Worm (Caenorhabditis elegans): ENCODE data around the gene mak-2.

The mak-2 gene

DNA sequence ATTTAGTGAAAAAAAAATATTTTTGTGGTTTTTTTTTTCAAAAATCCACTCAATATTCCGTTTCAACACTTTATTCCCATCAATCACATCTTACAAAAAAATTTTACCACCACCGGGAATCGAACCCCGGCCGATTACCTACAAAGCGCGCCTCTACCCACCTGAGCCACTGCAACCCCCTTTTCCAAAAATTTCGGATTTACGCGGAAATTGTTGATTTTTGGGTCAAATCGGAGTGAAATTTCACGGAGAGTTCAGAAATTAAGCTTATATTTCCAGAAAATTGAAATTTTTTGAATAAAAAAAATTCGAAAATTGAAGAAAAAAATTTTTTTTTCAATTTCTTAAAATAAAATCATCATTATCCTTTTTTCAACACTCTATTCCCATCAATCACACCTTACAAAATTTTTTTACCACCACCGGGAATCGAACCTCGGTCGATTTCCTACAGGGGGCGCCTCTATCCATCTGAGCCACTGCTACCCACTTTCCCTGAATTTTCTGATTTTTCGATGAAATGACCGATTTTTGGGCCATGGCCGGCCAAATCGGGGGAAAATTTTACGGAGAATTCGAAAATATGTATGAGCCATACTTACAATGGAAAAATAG is 11.9 kb upstream of the mak-2 start:
- TF ChIP-seq fkh-8 (tag; optimal IDR thresholded peaks at IDR 0.05) (no peak), lin-35 (GFP tag; optimal IDR thresholded peaks at IDR 0.05) (no peak), jun-1 (tag; optimal IDR thresholded peaks at IDR 0.05) (no peak), nhr-90 (tag; optimal IDR thresholded peaks at IDR 0.05; ENCODE audit: poor library complexity) (no peak), unc-130 (tag; optimal IDR thresholded peaks at IDR 0.05) (no peak), efl-1 (optimal IDR thresholded peaks at IDR 0.05) (no peak), efl-1 (GFP tag; optimal IDR thresholded peaks at IDR 0.05 in 1 of 2) (peak in 1 of 2 experiments; percentile 28), egl-27 (tag; optimal IDR thresholded peaks at IDR 0.05) (no peak), blmp-1 (tag; optimal IDR thresholded peaks at IDR 0.05) (no peak), nhr-84 (tag; optimal IDR thresholded peaks at IDR 0.05) (no peak), nhr-85 (tag) (peak; percentile 11), Y116A8C.19 (tag; optimal IDR thresholded peaks at IDR 0.05; ENCODE audit: borderline replicate concordance) (no peak), aha-1 (tag; optimal IDR thresholded peaks at IDR 0.05) (no peak), C04F5.9 (tag; optimal IDR thresholded peaks at IDR 0.05) (no peak), hlh-17 (GFP tag; optimal IDR thresholded peaks at IDR 0.05; ENCODE audit: borderline replicate concordance) (no peak), vab-15 (tag; optimal IDR thresholded peaks at IDR 0.05) (no peak), egl-13 (tag; optimal IDR thresholded peaks at IDR 0.05) (no peak), lin-15B (tag; optimal IDR thresholded peaks at IDR 0.05) (no peak)

DNA sequence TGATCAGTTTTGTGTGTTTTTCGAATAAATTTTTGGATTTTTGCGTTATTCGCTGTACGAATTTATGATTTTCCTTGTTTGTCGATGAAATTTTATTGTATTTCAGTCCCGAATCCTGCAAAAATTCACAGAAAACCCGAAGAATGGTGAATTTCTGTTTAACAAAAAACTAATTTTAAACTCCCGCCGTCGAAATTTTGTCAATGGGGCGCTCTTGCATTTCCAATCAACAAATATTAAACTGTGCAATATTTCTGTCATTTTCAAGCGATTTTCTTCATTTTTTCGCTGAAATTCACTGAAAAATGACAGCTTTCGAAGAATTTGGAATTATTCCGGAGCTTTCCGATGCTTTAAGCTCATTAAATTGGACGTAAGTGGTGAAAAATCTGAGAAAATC is 10.5 kb upstream of the mak-2 start, which contains the start of gene Y55F3BR.1:
Gene Y55F3BR.1, plus strand, starts transcription at position 115 of the 400 bp plus-strand sequence.
- TF ChIP-seq nhr-19 (GFP tag; conservative IDR thresholded peaks at IDR 0.05) (peak; percentile 67), ceh-8 (GFP tag; optimal IDR thresholded peaks at IDR 0.05) (no peak), hlh-17 (GFP tag; optimal IDR thresholded peaks at IDR 0.05; ENCODE audit: borderline replicate concordance) (no peak), nhr-237 (tag; optimal IDR thresholded peaks at IDR 0.05) (no peak), lin-15B (tag; optimal IDR thresholded peaks at IDR 0.05) (peak; percentile 77), tbx-2 (tag; optimal IDR thresholded peaks at IDR 0.05) (peak; percentile 62), mep-1 (tag; optimal IDR thresholded peaks at IDR 0.05) (peak; percentile 75), skn-1 (tag; optimal IDR thresholded peaks at IDR 0.05) (peak; percentile 40), lin-39 (tag; optimal IDR thresholded peaks at IDR 0.05) (peak; percentile 51), blmp-1 (tag; optimal IDR thresholded peaks at IDR 0.05) (peak; percentile 47), sup-37 (GFP tag; optimal IDR thresholded peaks at IDR 0.05) (no peak), grh-1 (GFP tag; IDR thresholded peaks at IDR 0.05) (no peak; the same call in 1 of the 2 replicates), pag-3 (tag; optimal IDR thresholded peaks at IDR 0.05; ENCODE audit: borderline replicate concordance, insufficient read depth) (no peak), unc-30 (tag; optimal IDR thresholded peaks at IDR 0.05) (no peak), isw-1 (GFP tag; IDR thresholded peaks at IDR 0.05) (peak; percentile 44; the same call in 1 of the 2 replicates), fkh-8 (tag; optimal IDR thresholded peaks at IDR 0.05) (peak; percentile 43), ceh-88 (GFP tag; IDR thresholded peaks at IDR 0.05) (no peak), mef-2 (tag; optimal IDR thresholded peaks at IDR 0.05) (no peak), F16B12.6 (tag; optimal IDR thresholded peaks at IDR 0.05) (peak; percentile 34), dsc-1 (tag; optimal IDR thresholded peaks at IDR 0.05) (peak; percentile 72), ceh-82 (tag; optimal IDR thresholded peaks at IDR 0.05) (peak; percentile 42 to 80 (median 49)), unc-86 (tag; optimal IDR thresholded peaks at IDR 0.05) (no peak), nhr-84 (tag; optimal IDR thresholded peaks at IDR 0.05) (no peak), unc-130 (tag; optimal IDR thresholded peaks at IDR 0.05) (no peak), fkh-4 (tag; optimal IDR thresholded peaks at IDR 0.05; ENCODE audit: borderline replicate concordance) (peak; percentile 22), hpl-2 (GFP tag; optimal IDR thresholded peaks at IDR 0.05) (no peak), lsy-2 (tag; optimal IDR thresholded peaks at IDR 0.05) (peak; percentile 77 to 85), sptf-1 (tag; optimal IDR thresholded peaks at IDR 0.05) (no peak), ets-5 (GFP tag; IDR thresholded peaks at IDR 0.05) (no peak), nhr-77 (tag; optimal IDR thresholded peaks at IDR 0.05) (peak; percentile 33), pax-3 (tag; optimal IDR thresholded peaks at IDR 0.05) (peak; percentile 17), nhr-90 (tag; optimal IDR thresholded peaks at IDR 0.05; ENCODE audit: poor library complexity) (peak; percentile 54), irx-1 (tag; optimal IDR thresholded peaks at IDR 0.05) (peak; percentile 38), sox-4 (tag; optimal IDR thresholded peaks at IDR 0.05) (no peak), nhr-20 (tag; optimal IDR thresholded peaks at IDR 0.05) (peak; percentile 24), mab-9 (GFP tag; IDR thresholded peaks at IDR 0.05) (no peak), C04F5.9 (tag; optimal IDR thresholded peaks at IDR 0.05) (peak; percentile 55), vab-15 (tag; optimal IDR thresholded peaks at IDR 0.05) (no peak), egl-13 (tag; optimal IDR thresholded peaks at IDR 0.05) (no peak), Y116A8C.19 (tag; optimal IDR thresholded peaks at IDR 0.05; ENCODE audit: borderline replicate concordance) (no peak), lin-35 (GFP tag; optimal IDR thresholded peaks at IDR 0.05) (peak; percentile 98 to 99), jun-1 (tag; optimal IDR thresholded peaks at IDR 0.05) (no peak), lin-14 (GFP tag; optimal IDR thresholded peaks at IDR 0.05) (no peak)
